Worm (Caenorhabditis elegans) whole organism, L2 larva: ENCODE data around the gene pigt-1.

Source experiments
- F13H6.1 ChIP-seq: sonication (generic microtip); optimal IDR thresholded peaks from 2 replicates; lab custom pipeline; 2016; ENCODE audit warnings: missing genetic modification characterization, missing compliant biosample characterization
- R02D3.7 ChIP-seq: fragments of 150-350 bp; optimal IDR thresholded peaks from 2 replicates; lab custom pipeline; 2014; ENCODE audit warnings: missing biosample characterization, missing genetic modification characterization
- Y55F3AM.14 ChIP-seq: fragments of 200-800 bp; sonication (Bioruptor generic); optimal IDR thresholded peaks from 2 replicates; lab custom pipeline; 2018; ENCODE audit warnings: mild to moderate bottlenecking, missing genetic modification characterization, missing compliant biosample characterization
- ZK546.5 ChIP-seq: sonication (generic microtip); optimal IDR thresholded peaks from 2 replicates; lab custom pipeline; 2017; ENCODE audit warnings: missing biosample characterization, missing genetic modification characterization
- alr-1 ChIP-seq: fragments of 150-350 bp; optimal IDR thresholded peaks from 2 replicates; lab custom pipeline; 2014; ENCODE audit warnings: missing biosample characterization, missing genetic modification characterization
- ama-1 ChIP-seq: fragments of 150-350 bp; optimal IDR thresholded peaks from 2 replicates; lab custom pipeline; 2018; ENCODE audit warnings: inconsistent platforms
- blmp-1 ChIP-seq: sonication (generic microtip); optimal IDR thresholded peaks from 2 replicates; lab custom pipeline; 2017; ENCODE audit warnings: missing genetic modification characterization, mild to moderate bottlenecking, missing compliant biosample characterization, antibody characterized with exemption, moderate library complexity; ENCODE audit not compliant: insufficient read depth
- ceh-16 ChIP-seq: fragments of 150-350 bp; optimal IDR thresholded peaks from 2 replicates; lab custom pipeline; 2014; ENCODE audit warnings: missing biosample characterization, missing genetic modification characterization
- ceh-82 ChIP-seq: fragments of 150-350 bp; optimal IDR thresholded peaks from 2 replicates; lab custom pipeline; 2014; ENCODE audit warnings: missing biosample characterization, missing genetic modification characterization
- crh-2 ChIP-seq: sonication (generic microtip); optimal IDR thresholded peaks from 2 replicates; lab custom pipeline; 2017; ENCODE audit warnings: missing biosample characterization, missing genetic modification characterization
- dmd-4 ChIP-seq: sonication (generic microtip); optimal IDR thresholded peaks from 2 replicates; lab custom pipeline; 2017; ENCODE audit warnings: missing biosample characterization, missing genetic modification characterization
- elt-3 ChIP-seq: sonication (generic microtip); optimal IDR thresholded peaks from 2 replicates; lab custom pipeline; 2017; ENCODE audit warnings: missing biosample characterization, missing genetic modification characterization
- fos-1 ChIP-seq: fragments of 150-350 bp; optimal IDR thresholded peaks from 2 replicates; lab custom pipeline; 2014; ENCODE audit warnings: missing biosample characterization, missing genetic modification characterization
- gmeb-1 ChIP-seq: fragments of 150-350 bp; optimal IDR thresholded peaks from 2 replicates; lab custom pipeline; 2014; ENCODE audit warnings: missing biosample characterization, missing genetic modification characterization
- lin-11 ChIP-seq: fragments of 150-350 bp; sonication (generic microtip); optimal IDR thresholded peaks from 2 replicates; lab custom pipeline; 2014; ENCODE audit warnings: missing biosample characterization, missing genetic modification characterization, inconsistent platforms, mixed read lengths
- lin-39 ChIP-seq: fragments of 150-350 bp; optimal IDR thresholded peaks from 2 replicates; lab custom pipeline; 2014; ENCODE audit warnings: missing biosample characterization, missing genetic modification reagents, missing genetic modification characterization
- mab-5 ChIP-seq: fragments of 150-350 bp; optimal IDR thresholded peaks from 2 replicates; lab custom pipeline; 2014; ENCODE audit warnings: missing biosample characterization, missing genetic modification characterization
- mbf-1 ChIP-seq: sonication (generic microtip); optimal IDR thresholded peaks from 2 replicates; lab custom pipeline; 2017; ENCODE audit warnings: missing biosample characterization, missing genetic modification characterization
- nhr-10 ChIP-seq: sonication (generic microtip); optimal IDR thresholded peaks from 2 replicates; lab custom pipeline; 2017; ENCODE audit warnings: missing biosample characterization, missing genetic modification characterization
- nhr-12 ChIP-seq: fragments of 150-350 bp; optimal IDR thresholded peaks from 2 replicates; lab custom pipeline; 2014; ENCODE audit warnings: missing biosample characterization, missing genetic modification characterization
- nhr-129 ChIP-seq: fragments of 150-350 bp; optimal IDR thresholded peaks from 2 replicates; lab custom pipeline; 2014; ENCODE audit warnings: missing biosample characterization, missing genetic modification characterization
- nhr-23 ChIP-seq: fragments of 150-350 bp; optimal IDR thresholded peaks from 2 replicates; lab custom pipeline; 2014; ENCODE audit warnings: missing biosample characterization, missing genetic modification reagents, missing genetic modification characterization
- nhr-6 ChIP-seq: fragments of 150-350 bp; optimal IDR thresholded peaks from 2 replicates; lab custom pipeline; 2014; ENCODE audit warnings: missing biosample characterization, missing genetic modification characterization
- nhr-77 ChIP-seq: fragments of 150-350 bp; optimal IDR thresholded peaks from 2 replicates; lab custom pipeline; 2014; ENCODE audit warnings: missing biosample characterization, missing genetic modification characterization
- sem-4 ChIP-seq: fragments of 150-350 bp; optimal IDR thresholded peaks from 2 replicates; lab custom pipeline; 2014; ENCODE audit warnings: missing biosample characterization, missing genetic modification reagents, missing genetic modification characterization
- sma-3 ChIP-seq: sonication (generic microtip); optimal IDR thresholded peaks from 2 replicates; lab custom pipeline; 2016; ENCODE audit warnings: missing genetic modification reagents, missing genetic modification characterization, missing compliant biosample characterization
- sma-9 ChIP-seq, 2 experiments: fragments of 150-350 bp in 1 of 2; sonication (generic microtip) in 1 of 2; optimal IDR thresholded peaks; 2 replicates each; lab custom pipeline; 2014 to 2016; ENCODE audit warnings: missing genetic modification characterization in 2 of 2, mild to moderate bottlenecking in 1 of 2, missing biosample characterization in 1 of 2, missing compliant biosample characterization in 1 of 2, missing genetic modification reagents in 1 of 2, moderate library complexity in 1 of 2
- snpc-4 ChIP-seq: fragments of 150-350 bp; optimal IDR thresholded peaks from 2 replicates; lab custom pipeline; 2014; ENCODE audit warnings: missing biosample characterization, missing genetic modification characterization
- unc-39 ChIP-seq: fragments of 150-350 bp; optimal IDR thresholded peaks from 2 replicates; lab custom pipeline; 2014; ENCODE audit warnings: missing biosample characterization, missing genetic modification characterization
- unc-55 ChIP-seq: fragments of 150-350 bp; sonication (generic microtip); optimal IDR thresholded peaks from 3 replicates; lab custom pipeline; 2014; ENCODE audit warnings: missing biosample characterization, missing genetic modification reagents, missing genetic modification characterization
- zag-1 ChIP-seq: fragments of 150-350 bp; optimal IDR thresholded peaks from 2 replicates; lab custom pipeline; 2014; ENCODE audit warnings: missing biosample characterization, missing genetic modification characterization
- ztf-11 ChIP-seq: sonication (generic microtip); optimal IDR thresholded peaks from 2 replicates; lab custom pipeline; 2017; ENCODE audit warnings: missing biosample characterization, missing genetic modification characterization

pigt-1 gene

DNA sequence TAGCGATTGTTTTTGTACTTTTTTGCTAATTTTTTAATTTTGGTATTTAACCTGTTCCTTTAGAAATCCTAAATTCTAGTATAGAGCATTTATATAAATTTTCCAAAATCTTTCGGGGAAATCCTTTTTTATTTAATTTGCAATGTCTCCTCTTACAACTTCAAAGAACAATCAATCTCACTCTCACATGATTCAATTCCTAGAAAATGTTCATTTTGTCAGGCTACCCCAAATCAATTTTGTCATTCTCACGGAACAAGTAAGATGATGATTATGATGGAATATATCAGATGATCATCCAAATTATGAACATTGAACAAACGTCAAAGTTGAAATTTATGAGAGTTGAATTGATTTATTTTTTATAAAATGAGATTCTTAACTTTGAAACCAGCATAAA, 21.3 kb downstream of the pigt-1 start (continued):
- TF ChIP-seq nhr-77 (tag; lab: Kevin White, UChicago) (no peak), gmeb-1 (tag; lab: Kevin White, UChicago) (peak; percentile 47), sem-4 (tag; lab: Kevin White, UChicago) (peak; percentile 63)
- TF ChIP-seq, all 48 proteins: peak for 12

- TF ChIP-seq snpc-4 (tag; lab: Kevin White, UChicago) (no peak), fos-1 (tag; lab: Kevin White, UChicago) (peak; percentile 73), sem-4 (tag; lab: Kevin White, UChicago) (no peak), nhr-77 (tag; lab: Kevin White, UChicago) (no peak), ztf-11 (tag; lab: Kevin White, UChicago) (no peak), unc-39 (tag; lab: Kevin White, UChicago) (no peak), F13H6.1 (tag; lab: Kevin White, UChicago) (peak; percentile 13), nhr-129 (tag; lab: Kevin White, UChicago) (no peak), sma-3 (GFP tag; lab: Kevin White, UChicago) (no peak), crh-2 (tag; lab: Kevin White, UChicago) (peak; percentile 40), sma-9 (GFP tag; optimal IDR thresholded peaks at IDR 0.05; lab: Kevin White, UChicago) (peak; percentile 71), sma-9 (tag; optimal IDR thresholded peaks at IDR 0.05; lab: Kevin White, UChicago) (no peak), zag-1 (no peak)
These were observed 21.9 kb downstream of the pigt-1 start, which contains the start of gene F17C11.12 for ce11 chrV:10936681-10937080. F17C11.12 (minus strand) TSS chrV:10936920.

DNA sequence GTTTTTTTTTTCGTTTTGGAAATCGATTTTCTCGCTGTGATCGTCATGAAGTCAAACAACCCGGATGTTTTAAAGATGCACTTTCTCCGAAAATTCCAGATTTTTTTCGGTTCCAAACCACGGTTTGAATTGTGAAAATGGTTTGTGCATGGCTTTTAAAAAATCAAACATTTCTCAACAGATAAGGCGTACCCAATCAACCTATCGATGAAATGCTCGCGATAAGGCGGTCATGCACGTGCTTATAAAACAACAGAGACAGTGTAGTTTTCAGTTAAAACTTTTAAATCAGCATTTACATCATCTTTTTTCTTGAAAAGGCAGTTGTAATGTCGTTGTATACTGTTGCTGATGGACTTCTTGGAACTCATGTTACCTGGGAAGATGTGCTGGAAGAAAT, 26.2 kb downstream of the pigt-1 start, which contains the start of gene F58B4.5:
TSS of gene F58B4.5 (plus strand) at position 283 of the 400 bp plus-strand sequence.
- TF ChIP-seq sma-9 (GFP tag; optimal IDR thresholded peaks at IDR 0.05; lab: Kevin White, UChicago) (peak; percentile 71), sma-9 (tag; optimal IDR thresholded peaks at IDR 0.05; lab: Kevin White, UChicago) (no peak), ceh-82 (no peak), gmeb-1 (tag; lab: Kevin White, UChicago) (no peak), ZK546.5 (tag; lab: Kevin White, UChicago) (no peak), crh-2 (tag; lab: Kevin White, UChicago) (peak; percentile 54), ama-1 (no peak), dmd-4 (tag; lab: Kevin White, UChicago) (no peak), ceh-16 (no peak), ztf-11 (tag; lab: Kevin White, UChicago) (no peak), nhr-6 (tag; lab: Kevin White, UChicago) (no peak), unc-39 (tag; lab: Kevin White, UChicago) (no peak), nhr-12 (tag; lab: Kevin White, UChicago) (no peak), mbf-1 (tag; lab: Kevin White, UChicago) (no peak), nhr-129 (tag; lab: Kevin White, UChicago) (no peak), snpc-4 (tag; lab: Kevin White, UChicago) (no peak), fos-1 (tag; lab: Kevin White, UChicago) (peak; percentile 43), alr-1 (no peak), blmp-1 (tag; lab: Kevin White, UChicago) (no peak), nhr-23 (tag; lab: Kevin White, UChicago) (no peak)

DNA sequence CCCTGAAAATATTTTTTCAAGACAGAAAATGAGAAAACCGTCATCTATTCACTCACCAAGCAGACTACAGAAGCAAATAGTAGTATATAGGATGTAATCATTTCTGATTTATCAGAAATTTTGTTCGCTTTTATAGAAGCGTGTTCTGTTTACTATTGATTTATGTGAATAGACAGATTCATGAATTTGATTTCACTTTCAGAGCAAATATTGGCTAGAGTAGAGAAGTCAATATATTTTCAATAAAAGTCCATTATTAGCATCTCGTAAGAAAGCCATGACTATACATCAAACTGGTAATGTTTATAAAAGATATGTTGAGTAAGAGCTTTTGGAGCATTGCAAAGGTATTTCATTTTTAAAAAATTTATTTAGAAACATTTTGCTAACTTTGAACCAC, 27.4 kb downstream of the pigt-1 start, which contains the start of gene scvp-1:
TSS of gene scvp-1 (minus strand) at position 101 of the 400 bp plus-strand sequence.
- TF ChIP-seq sma-3 (GFP tag; lab: Kevin White, UChicago) (no peak), zag-1 (no peak), F13H6.1 (tag; lab: Kevin White, UChicago) (no peak), nhr-10 (tag; lab: Kevin White, UChicago) (no peak), elt-3 (tag; lab: Kevin White, UChicago) (no peak), ceh-82 (no peak), Y55F3AM.14 (no peak), mab-5 (tag; lab: Kevin White, UChicago) (no peak), nhr-23 (tag; lab: Kevin White, UChicago) (no peak), nhr-77 (tag; lab: Kevin White, UChicago) (no peak)
- TF ChIP-seq, all 48 proteins: peak for 0

- TF ChIP-seq fos-1 (tag; lab: Kevin White, UChicago) (no peak), R02D3.7 (tag; lab: Kevin White, UChicago) (no peak), unc-55 (GFP tag; lab: Kevin White, UChicago) (no peak), crh-2 (tag; lab: Kevin White, UChicago) (no peak), lin-39 (no peak), lin-11 (tag; lab: Kevin White, UChicago) (peak; percentile 39), F13H6.1 (tag; lab: Kevin White, UChicago) (no peak)
These were observed 29.1 kb downstream of the pigt-1 start, which contains the start of gene F58B4.3 for ce11 chrV:10929511-10929910. F58B4.3 (plus strand) TSS chrV:10929811.
